Fruit fly (Drosophila melanogaster) whole organism, embryonic: ENCODE results near the gene Jupiter.

ENCODE experiments used
- CG10565 ChIP-seq: fragments of 200-800 bp; sonication (Bioruptor generic); optimal IDR thresholded peaks from 3 replicates; lab custom pipeline; 2016; ENCODE audit warnings: missing biosample characterization, mild to moderate bottlenecking, missing genetic modification characterization
- CG14014 ChIP-seq: fragments of 200-800 bp; sonication (Bioruptor generic); IDR thresholded peaks from 2 replicates; pipeline ENCODE4 v1.3.6; 2022; ENCODE audit warnings: missing biosample characterization, missing genetic modification characterization
- CG1529 ChIP-seq: fragments of 200-800 bp; sonication (Bioruptor generic); optimal IDR thresholded peaks from 3 replicates; lab custom pipeline; 2018; ENCODE audit warnings: missing biosample characterization, missing genetic modification characterization
- Fer1 ChIP-seq: fragments of 200-800 bp; sonication (Bioruptor generic); optimal IDR thresholded peaks from 2 replicates; lab custom pipeline; 2017; ENCODE audit warnings: missing biosample characterization, mild to moderate bottlenecking, missing genetic modification characterization
- H2.0 ChIP-seq: fragments of 200-800 bp; sonication (Bioruptor generic); IDR thresholded peaks from 2 replicates; pipeline ENCODE4 v1.3.6; 2022; ENCODE audit warnings: missing biosample characterization, missing genetic modification characterization
- MTF-1 ChIP-seq: fragments of 200-800 bp; sonication (Bioruptor generic); optimal IDR thresholded peaks from 2 replicates; lab custom pipeline; 2018; ENCODE audit warnings: missing biosample characterization, mild to moderate bottlenecking, missing genetic modification characterization, borderline replicate concordance
- Opbp ChIP-seq: fragments of 200-800 bp; sonication (Bioruptor generic); IDR thresholded peaks from 3 replicates; pipeline ENCODE4 v1.3.6; 2022; ENCODE audit warnings: missing biosample characterization, missing genetic modification characterization; ENCODE audit not compliant: partially characterized antibody
- ab ChIP-seq: fragments of 200-800 bp; sonication (Bioruptor generic); optimal IDR thresholded peaks from 2 replicates; lab custom pipeline; 2016; ENCODE audit warnings: missing biosample characterization, missing genetic modification characterization
- nau ChIP-seq: fragments of 200-800 bp; sonication (Bioruptor generic); optimal IDR thresholded peaks from 3 replicates; lab custom pipeline; 2017; ENCODE audit warnings: missing biosample characterization, mild to moderate bottlenecking, missing genetic modification characterization, missing genetic modification reagents

- TF ChIP-seq CG1529 (GFP tag; lab: Kevin White, UChicago) (peak; percentile 92), CG14014 (GFP tag; lab: Robert Waterston, UW) (peak; percentile 90), Opbp (GFP tag; lab: Robert Waterston, UW) (0 out of 3 replicates have a peak, but pooled peaks have one; percentile 43), CG10565 (GFP tag; lab: Kevin White, UChicago) (peak; percentile 75), Fer1 (GFP tag; lab: Kevin White, UChicago) (peak; percentile 94), MTF-1 (GFP tag; lab: Kevin White, UChicago) (peak; percentile 86), H2.0 (peak; percentile 93), ab (GFP tag; lab: Kevin White, UChicago) (no peak), nau (GFP tag; lab: Kevin White, UChicago) (peak; percentile 91)
Measured at dm6 chr3R:11655873-11656374, 36.2 kb upstream of the Jupiter start, which contains the start of gene CG42327.
